Worm (Caenorhabditis elegans): ENCODE measurements around the gene mbl-1.

DNA sequence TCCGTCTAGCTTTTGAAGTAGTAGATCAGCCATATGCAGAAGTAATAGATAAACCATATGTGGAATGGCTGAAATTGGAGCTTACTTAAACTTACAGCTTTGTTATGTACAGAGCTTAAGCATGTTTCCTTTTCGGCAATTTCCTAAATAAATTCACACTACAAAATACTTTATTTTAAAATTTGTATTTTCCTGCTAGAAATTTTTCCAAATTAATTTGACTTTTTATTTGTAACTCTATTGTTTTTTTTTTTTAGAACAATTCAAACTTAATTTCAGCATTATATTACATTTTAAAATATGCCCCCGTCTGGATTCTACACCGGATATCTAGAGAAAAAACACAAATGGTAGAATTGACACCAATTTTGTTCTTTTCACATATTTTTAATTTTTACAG lies 34.8 kb downstream of the mbl-1 start, which contains the start of gene F35B3.3:
- TF ChIP-seq dpl-1 (GFP tag; optimal IDR thresholded peaks at IDR 0.05): no peak
- TF ChIP-seq him-1 (tag; optimal IDR thresholded peaks at IDR 0.05): no peak
- no peak for TF ChIP-seq lin-26 (GFP tag; IDR thresholded peaks at IDR 0.05)
- no peak for TF ChIP-seq sdz-38 (tag; optimal IDR thresholded peaks at IDR 0.05)

Measured in whole organism, young adult.